Fruit fly (Drosophila melanogaster): Measurements from ENCODE around the gene CG11458.

DNA sequence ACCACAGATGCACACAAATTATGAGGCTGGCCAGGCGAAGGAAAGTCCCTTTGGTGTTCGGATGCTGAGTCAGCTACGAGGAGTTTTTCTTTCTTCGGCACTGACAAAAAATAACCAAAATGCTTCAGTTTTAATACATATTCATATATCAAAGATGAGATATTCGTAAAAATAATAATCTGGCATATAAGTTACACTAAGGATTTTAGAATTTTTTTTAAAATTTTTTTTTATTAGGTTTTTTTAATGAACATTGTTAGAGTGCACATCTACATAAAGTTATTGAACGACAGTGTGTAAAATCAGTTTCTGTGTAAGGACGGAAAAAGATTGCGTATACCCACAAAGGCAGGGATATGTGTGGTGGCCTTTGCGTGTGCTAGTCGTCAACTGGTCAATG lies 1.4 kb downstream of the CG11458 start:
- no peak for TF ChIP-seq Eip75B (GFP tag; optimal IDR thresholded peaks at IDR 0.05)
- no peak for TF ChIP-seq Smox (GFP tag; optimal IDR thresholded peaks at IDR 0.05)
- no peak for TF ChIP-seq Sox102F (GFP tag; optimal IDR thresholded peaks at IDR 0.05)
- TF ChIP-seq OdsH (GFP tag; optimal IDR thresholded peaks at IDR 0.05): no peak
- no peak for TF ChIP-seq CG11762 (GFP tag; optimal IDR thresholded peaks at IDR 0.05; ENCODE audit: insufficient read depth)

Measured in whole organism, prepupa.